Fruit fly (Drosophila melanogaster) whole organism, wandering third instar larva: ENCODE results near the gene CG33932.

Source experiments
- Abd-B ChIP-seq: fragments of >200 bp; optimal IDR thresholded peaks from 2 replicates; lab custom pipeline; 2017; ENCODE audit warnings: missing biosample characterization, missing genetic modification characterization
- Hr78 ChIP-seq: fragments of >200 bp; optimal IDR thresholded peaks from 2 replicates; lab custom pipeline; 2017; ENCODE audit warnings: missing biosample characterization, missing genetic modification characterization
- Jra ChIP-seq: sonication (Bioruptor generic); optimal IDR thresholded peaks from 2 replicates; lab custom pipeline; 2016; ENCODE audit warnings: missing biosample characterization, missing genetic modification characterization
- N ChIP-seq: fragments of >200 bp; optimal IDR thresholded peaks from 2 replicates; lab custom pipeline; 2018; ENCODE audit warnings: missing biosample characterization, missing external identifiers, missing genetic modification characterization
- OdsH ChIP-seq: fragments of 200-800 bp; sonication (Bioruptor generic); optimal IDR thresholded peaks from 2 replicates; lab custom pipeline; 2016; ENCODE audit warnings: missing biosample characterization, mild to moderate bottlenecking, missing genetic modification characterization
- br ChIP-seq: fragments of 200-800 bp; sonication (Bioruptor generic); optimal IDR thresholded peaks from 2 replicates; lab custom pipeline; 2016; ENCODE audit warnings: missing biosample characterization, missing genetic modification characterization
- dl ChIP-seq, 2 experiments: fragments of 175-275, 200-275 bp in 1 of 2; fragments of 200-275 bp in 1 of 2; sonication (Bioruptor generic); optimal IDR thresholded peaks; lab custom pipeline; 2018; ENCODE audit warnings: mild to moderate bottlenecking in 2 of 2, missing biosample characterization in 2 of 2, missing genetic modification characterization in 2 of 2, moderate library complexity in 2 of 2; ENCODE audit not compliant: partially characterized antibody in 2 of 2, insufficient read depth in 1 of 2
- ey ChIP-seq: fragments of 200-800 bp; sonication (Bioruptor generic); optimal IDR thresholded peaks from 2 replicates; lab custom pipeline; 2016; ENCODE audit warnings: missing biosample characterization, missing genetic modification characterization
- h ChIP-seq: fragments of 200-800 bp; sonication (Bioruptor generic); optimal IDR thresholded peaks from 3 replicates; lab custom pipeline; 2016; ENCODE audit warnings: missing biosample characterization, mild to moderate bottlenecking, missing genetic modification characterization
- pan ChIP-seq: fragments of >200 bp; optimal IDR thresholded peaks from 2 replicates; lab custom pipeline; 2017
- psq ChIP-seq: fragments of 200-800 bp; sonication (Bioruptor generic); optimal IDR thresholded peaks from 3 replicates; lab custom pipeline; 2017; ENCODE audit warnings: missing biosample characterization, mild to moderate bottlenecking, missing genetic modification characterization, moderate library complexity
- usp ChIP-seq: fragments of >200 bp; optimal IDR thresholded peaks from 2 replicates; lab custom pipeline; 2017; ENCODE audit warnings: missing biosample characterization, missing genetic modification characterization
- woc ChIP-seq: sonication (Bioruptor generic); optimal IDR thresholded peaks from 2 replicates; lab custom pipeline; 2016; ENCODE audit warnings: missing biosample characterization, mild to moderate bottlenecking, missing genetic modification characterization

dm6 chrX:19717041-19717440 is 27.2 kb upstream of the CG33932 start:
- TF ChIP-seq ey (GFP tag; lab: Kevin White, UChicago) (no peak), OdsH (GFP tag; lab: Kevin White, UChicago) (no peak), h (no peak), pan (lab: Kevin White, UChicago) (no peak), Abd-B (no peak), br (no peak), usp (GFP tag; lab: Kevin White, UChicago) (no peak), Jra (GFP tag; lab: Kevin White, UChicago) (no peak), psq (GFP tag; lab: Kevin White, UChicago) (no peak), N (GFP tag; lab: Kevin White, UChicago) (no peak), Hr78 (GFP tag; lab: Kevin White, UChicago) (no peak), dl (GFP tag; optimal IDR thresholded peaks at IDR 0.05; lab: Kevin White, UChicago; ENCODE audit: insufficient read depth in 1 of 2, partially characterized antibody in 2 of 2) (no peak), woc (GFP tag; lab: Kevin White, UChicago) (no peak)
